Worm (Caenorhabditis elegans): ENCODE results near the gene nep-13.

- TF ChIP-seq ZK546.5 (tag; optimal IDR thresholded peaks at IDR 0.05) (no peak), zag-1 (tag; optimal IDR thresholded peaks at IDR 0.05) (no peak), ztf-1 (GFP tag; conservative IDR thresholded peaks at IDR 0.05) (no peak), unc-55 (GFP tag; optimal IDR thresholded peaks at IDR 0.05) (no peak)
Measured at ce11 chrII:3264704-3265103, 17.7 kb upstream of the nep-13 start.

Data from whole organism, L2 larva.